Fruit fly (Drosophila melanogaster): ENCODE measurements around the gene twf.
A peak's percentile ranks its signal among the peaks of the same experiment; 100 is the strongest.

Gene twf

DNA sequence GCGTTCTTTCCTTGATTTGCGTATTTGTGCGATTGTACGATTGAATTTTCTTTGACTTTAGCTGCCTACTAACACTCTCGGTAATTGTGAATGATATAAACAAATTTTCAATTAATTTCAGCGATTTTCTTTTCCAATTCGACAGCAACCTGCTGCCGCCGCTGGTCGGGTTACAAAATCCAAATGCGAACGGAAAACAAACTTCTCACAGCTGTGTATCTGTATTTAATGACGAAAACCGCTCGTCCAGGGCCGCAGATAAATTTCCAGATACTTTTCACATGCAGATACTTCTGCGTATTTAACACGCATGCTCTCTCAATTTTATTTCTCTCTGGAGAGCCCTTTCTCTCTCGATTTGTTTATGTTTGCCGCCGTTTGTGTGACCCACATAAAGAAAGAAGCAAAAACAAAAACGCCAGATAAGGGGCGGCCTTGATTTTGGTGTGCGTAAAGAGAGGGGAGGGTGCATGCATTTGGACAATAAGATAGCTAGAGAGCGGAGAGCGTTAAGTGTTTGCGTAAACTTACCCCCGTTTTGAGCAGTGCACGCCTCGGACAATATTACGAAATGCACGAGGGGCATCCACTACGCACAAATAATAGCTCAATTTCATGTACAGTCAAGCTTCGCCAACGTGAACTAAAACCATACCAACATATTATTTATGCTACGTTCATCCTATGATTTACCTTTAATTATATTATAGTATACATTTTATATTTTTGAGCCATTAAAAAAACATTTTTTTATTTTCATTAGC lies 14.1 kb upstream of the twf start, which contains the start of gene CG12402 (continued):
- TF ChIP-seq dac (GFP tag; optimal IDR thresholded peaks at IDR 0.05), result peak; percentile 35
- no peak for TF ChIP-seq Ets21C (GFP tag; optimal IDR thresholded peaks at IDR 0.05)
- peak; percentile 6 for TF ChIP-seq Ets96B (tag; optimal IDR thresholded peaks at IDR 0.05)
- peak; percentile 88 for TF ChIP-seq Eip78C (GFP tag)
- peak; percentile 14 for TF ChIP-seq Hr4 (GFP tag; optimal IDR thresholded peaks at IDR 0.05)
- peak; percentile 49 for TF ChIP-seq pdm3 (GFP tag; optimal IDR thresholded peaks at IDR 0.05)
- no peak for TF ChIP-seq esn (GFP tag; optimal IDR thresholded peaks at IDR 0.05)
- TF ChIP-seq fkh (GFP tag; optimal IDR thresholded peaks at IDR 0.05), result peak; percentile 94
- peak; percentile 69 for TF ChIP-seq eg (GFP tag; IDR thresholded peaks at IDR 0.05)
- peak; percentile 38 for TF ChIP-seq CG8632 (GFP tag; optimal IDR thresholded peaks at IDR 0.05)
- no peak for TF ChIP-seq Sox14 (GFP tag; optimal IDR thresholded peaks at IDR 0.05)
- TF ChIP-seq CG1621 (tag; optimal IDR thresholded peaks at IDR 0.05), result no peak
- peak; percentile 30 for TF ChIP-seq CG6808 (GFP tag; optimal IDR thresholded peaks at IDR 0.05)
- no peak for TF ChIP-seq CG11762 (GFP tag; optimal IDR thresholded peaks at IDR 0.05; ENCODE audit: insufficient read depth)
- TF ChIP-seq lz (GFP tag; optimal IDR thresholded peaks at IDR 0.05), result no peak
- TF ChIP-seq CG6792 (GFP tag; optimal IDR thresholded peaks at IDR 0.05), result peak; percentile 49

DNA sequence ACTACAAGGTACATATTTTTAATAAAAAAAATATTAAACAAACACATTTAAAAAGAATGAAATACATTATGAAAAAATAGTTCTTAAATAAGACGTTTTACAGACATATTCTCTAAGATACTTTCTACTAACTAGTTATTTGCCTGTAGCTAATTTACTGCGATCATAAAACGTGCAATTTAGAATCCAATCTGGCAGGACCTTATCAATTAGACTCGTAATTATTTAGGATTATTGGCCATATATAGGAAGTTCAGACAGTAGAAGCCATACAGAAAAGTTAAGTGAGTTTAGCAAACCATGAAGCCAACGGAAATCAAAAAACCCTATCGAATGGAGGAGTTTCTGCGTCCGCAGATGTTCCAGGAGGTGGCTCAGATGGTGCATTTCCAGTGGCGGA lies 13.3 kb upstream of the twf start, which contains the start of gene Or88a:
TSS of gene Or88a (plus strand) at position 301 of the 400 bp plus-strand sequence.
- no peak for TF ChIP-seq esn (GFP tag; optimal IDR thresholded peaks at IDR 0.05)
- TF ChIP-seq CG6808 (GFP tag; optimal IDR thresholded peaks at IDR 0.05), result no peak
- no peak for TF ChIP-seq eg (GFP tag; IDR thresholded peaks at IDR 0.05)
- no peak for TF ChIP-seq Ets21C (GFP tag; optimal IDR thresholded peaks at IDR 0.05)

DNA sequence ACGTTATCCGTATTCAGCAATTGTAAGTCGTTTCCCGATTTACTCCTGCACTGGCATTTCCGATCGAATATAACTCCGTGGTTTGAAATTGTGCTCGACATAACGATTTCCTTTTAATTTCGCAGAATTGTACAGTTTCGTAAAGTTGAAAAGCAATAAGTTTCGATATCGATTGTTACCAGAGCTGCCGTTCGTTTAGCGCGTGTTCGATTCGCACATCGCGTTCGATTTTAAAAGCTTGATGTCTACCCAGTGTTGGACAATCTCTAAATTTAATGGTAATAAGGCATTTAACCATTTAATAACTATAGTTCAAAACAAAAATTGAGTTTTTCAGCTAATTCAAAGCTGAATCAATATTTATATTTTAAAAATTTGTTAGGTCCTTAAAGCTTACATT lies 10.4 kb upstream of the twf start, which contains the start of gene CG14357:
TSS of gene CG14357 (minus strand) at position 101 of the 400 bp plus-strand sequence.
- TF ChIP-seq Gug (GFP tag; IDR thresholded peaks at IDR 0.05) (no peak), svp (GFP tag) (no peak), CG11902 (GFP tag; optimal IDR thresholded peaks at IDR 0.05) (no peak), Hr38 (GFP tag; optimal IDR thresholded peaks at IDR 0.05) (no peak)

DNA sequence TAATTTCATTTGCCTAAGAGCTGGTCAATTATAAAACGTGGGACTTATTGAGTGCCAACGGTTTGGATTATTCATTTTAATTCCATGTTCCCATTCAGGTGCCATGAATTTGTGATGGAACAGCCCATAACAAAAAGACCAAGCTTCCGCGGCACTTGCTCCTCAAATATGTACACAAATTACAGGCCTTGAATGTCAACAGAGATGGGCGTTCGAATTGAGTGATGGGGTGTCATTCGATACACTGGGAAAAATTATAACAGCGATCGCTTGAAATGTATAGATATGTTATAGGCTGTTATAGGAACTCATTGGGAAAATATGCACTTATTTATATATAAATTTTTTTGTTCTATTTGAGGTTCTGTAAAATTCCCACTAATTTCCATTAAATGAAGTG lies 6.4 kb upstream of the twf start:
- TF ChIP-seq CG1621 (tag; optimal IDR thresholded peaks at IDR 0.05), result no peak
- TF ChIP-seq CG3919 (GFP tag; optimal IDR thresholded peaks at IDR 0.05), result no peak
- no peak for TF ChIP-seq fd85E (GFP tag; optimal IDR thresholded peaks at IDR 0.05)
- no peak for TF ChIP-seq fkh (GFP tag; optimal IDR thresholded peaks at IDR 0.05)
- TF ChIP-seq Hr39 (GFP tag; optimal IDR thresholded peaks at IDR 0.05), result no peak
- no peak for TF ChIP-seq CG4318 (GFP tag; optimal IDR thresholded peaks at IDR 0.05)
- no peak for TF ChIP-seq esn (GFP tag; optimal IDR thresholded peaks at IDR 0.05)
- TF ChIP-seq Gug (GFP tag; IDR thresholded peaks at IDR 0.05), result no peak
- TF ChIP-seq CG6792 (GFP tag; optimal IDR thresholded peaks at IDR 0.05), result no peak
- TF ChIP-seq ss (GFP tag; optimal IDR thresholded peaks at IDR 0.05), result no peak
- no peak for TF ChIP-seq CG10631 (GFP tag; optimal IDR thresholded peaks at IDR 0.05)
- TF ChIP-seq CG15336 (GFP tag; IDR thresholded peaks at IDR 0.05), result no peak
- no peak for TF ChIP-seq achi (GFP tag; optimal IDR thresholded peaks at IDR 0.05)
- no peak for TF ChIP-seq OdsH (GFP tag; optimal IDR thresholded peaks at IDR 0.05)
- no peak for TF ChIP-seq Met (GFP tag; optimal IDR thresholded peaks at IDR 0.05)

DNA sequence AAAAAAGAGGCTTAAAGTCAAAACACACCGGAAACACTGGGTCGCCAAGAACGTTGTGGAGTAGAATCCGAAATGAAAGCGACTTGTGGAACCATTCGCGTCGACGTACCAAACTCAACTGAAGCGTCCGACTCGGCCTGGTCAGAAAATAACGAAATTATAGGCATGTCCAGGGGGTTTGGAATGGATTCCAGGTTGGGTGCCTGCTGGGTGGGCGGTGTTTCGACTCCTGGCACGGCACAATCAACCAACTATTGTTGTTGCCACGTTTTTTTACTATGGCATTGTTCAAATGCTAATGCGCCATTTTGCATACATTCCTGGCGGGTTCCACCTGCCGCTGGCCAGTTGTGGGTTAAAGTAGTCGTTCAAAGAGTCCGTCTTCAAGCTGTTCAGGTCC lies 4.1 kb upstream of the twf start, which contains the start of gene Kif19A:
TSS of gene Kif19A (minus strand) at position 101 of the 400 bp plus-strand sequence.
- TF ChIP-seq CG10669 (GFP tag; optimal IDR thresholded peaks at IDR 0.05) (no peak), CG6808 (GFP tag; optimal IDR thresholded peaks at IDR 0.05) (no peak), Hr39 (GFP tag; optimal IDR thresholded peaks at IDR 0.05) (no peak), CG3919 (GFP tag; optimal IDR thresholded peaks at IDR 0.05) (no peak), CG11294 (GFP tag; IDR thresholded peaks at IDR 0.05) (no peak), fd85E (GFP tag; optimal IDR thresholded peaks at IDR 0.05) (no peak), lz (GFP tag; optimal IDR thresholded peaks at IDR 0.05) (no peak), CG6792 (GFP tag; optimal IDR thresholded peaks at IDR 0.05) (no peak), Eip93F (GFP tag; optimal IDR thresholded peaks at IDR 0.05) (no peak), Eip78C (GFP tag) (no peak), Hr4 (GFP tag; optimal IDR thresholded peaks at IDR 0.05) (no peak), CG8319 (GFP tag; optimal IDR thresholded peaks at IDR 0.05) (no peak), CG3032 (tag; optimal IDR thresholded peaks at IDR 0.05) (no peak), acj6 (GFP tag; optimal IDR thresholded peaks at IDR 0.05) (no peak), Lpt (GFP tag; optimal IDR thresholded peaks at IDR 0.05) (no peak), net (GFP tag; optimal IDR thresholded peaks at IDR 0.05) (no peak), Sox14 (GFP tag; optimal IDR thresholded peaks at IDR 0.05) (no peak)

Measured in whole organism, prepupa.